Worm (Caenorhabditis elegans) whole organism, L4 larva: ENCODE data around the gene K09A9.8.

Experiments
- F37D6.2 ChIP-seq: sonication (generic microtip); optimal IDR thresholded peaks from 2 replicates; lab custom pipeline; 2016; ENCODE audit warnings: mild to moderate bottlenecking, missing genetic modification characterization, missing compliant biosample characterization
- T26A8.4 ChIP-seq: fragments of 200-800 bp; sonication (Bioruptor generic); IDR thresholded peaks from 2 replicates; pipeline ENCODE4 v1.3.6; 2022; ENCODE audit warnings: missing genetic modification characterization, missing compliant biosample characterization
- Y105C5A.15 ChIP-seq: fragments of 200-800 bp; sonication (Bioruptor generic); IDR thresholded peaks from 2 replicates; pipeline ENCODE4 v1.3.6; 2022; ENCODE audit warnings: missing genetic modification characterization, missing compliant biosample characterization
- ZK337.2 ChIP-seq: fragments of 200-800 bp; sonication (Bioruptor generic); IDR thresholded peaks from 2 replicates; pipeline ENCODE4 v1.3.6; 2022; ENCODE audit warnings: missing genetic modification reagents, missing genetic modification characterization, missing compliant biosample characterization
- aha-1 ChIP-seq: fragments of 150-350 bp; peaks from one replicate; lab custom pipeline; 2014; ENCODE audit warnings: missing biosample characterization, missing genetic modification characterization
- attf-4 ChIP-seq: sonication (generic microtip); optimal IDR thresholded peaks from 3 replicates; lab custom pipeline; 2017; ENCODE audit warnings: missing biosample characterization, missing genetic modification characterization
- ceh-82 ChIP-seq: sonication (generic microtip); optimal IDR thresholded peaks from 2 replicates; lab custom pipeline; 2017; ENCODE audit warnings: missing biosample characterization, missing genetic modification characterization
- daf-12 ChIP-seq: fragments of 150-350 bp; optimal IDR thresholded peaks from 2 replicates; lab custom pipeline; 2014; ENCODE audit warnings: missing biosample characterization, missing genetic modification reagents, missing genetic modification characterization
- daf-16 ChIP-seq, 3 experiments: sonication (generic microtip); optimal IDR thresholded peaks; 2 replicates each; lab custom pipeline; 2016 to 2017; ENCODE audit warnings: missing genetic modification characterization in 3 of 3, missing genetic modification reagents in 3 of 3, mild to moderate bottlenecking in 2 of 3, missing compliant biosample characterization in 2 of 3, missing biosample characterization in 1 of 3, moderate library complexity in 1 of 3
- daf-8 ChIP-seq: fragments of 200-800 bp; sonication (Bioruptor generic); IDR thresholded peaks from 2 replicates; pipeline ENCODE4 v1.3.6; 2022; ENCODE audit warnings: missing genetic modification characterization, missing compliant biosample characterization
- duxl-1 ChIP-seq: sonication (generic microtip); optimal IDR thresholded peaks from 2 replicates; lab custom pipeline; 2016; ENCODE audit warnings: mild to moderate bottlenecking, missing genetic modification characterization, moderate library complexity, missing compliant biosample characterization; ENCODE audit not compliant: poor library complexity
- hlh-30 ChIP-seq: sonication (generic microtip); optimal IDR thresholded peaks from 2 replicates; lab custom pipeline; 2017; ENCODE audit warnings: antibody characterized with exemption, mild to moderate bottlenecking, missing genetic modification characterization, missing compliant biosample characterization; ENCODE audit not compliant: insufficient read depth
- hmg-1.1 ChIP-seq: fragments of 200-800 bp; sonication (Bioruptor generic); IDR thresholded peaks from 2 replicates; pipeline ENCODE4 v1.3.6; 2022; ENCODE audit warnings: missing genetic modification reagents, missing genetic modification characterization, missing compliant biosample characterization
- jun-1 ChIP-seq: fragments of 150-350 bp; optimal IDR thresholded peaks from 2 replicates; lab custom pipeline; 2014; ENCODE audit warnings: missing biosample characterization, missing genetic modification reagents, missing genetic modification characterization
- lin-1 ChIP-seq: fragments of 200-800 bp; sonication (Bioruptor generic); IDR thresholded peaks from 2 replicates; pipeline ENCODE4 v1.3.6; 2022; ENCODE audit warnings: missing genetic modification reagents, missing genetic modification characterization, missing compliant biosample characterization
- lin-38 ChIP-seq: fragments of 200-800 bp; sonication (Bioruptor generic); IDR thresholded peaks from 2 replicates; pipeline ENCODE4 v1.3.6; 2022; ENCODE audit warnings: missing genetic modification reagents, missing genetic modification characterization, missing compliant biosample characterization
- mes-2 ChIP-seq: sonication (generic microtip); optimal IDR thresholded peaks from 2 replicates; lab custom pipeline; 2016; ENCODE audit warnings: missing genotype, mild to moderate bottlenecking, missing genetic modification characterization, missing compliant biosample characterization; ENCODE audit not compliant: poor library complexity, severe bottlenecking
- mxl-3 ChIP-seq: fragments of 200-800 bp; sonication (Bioruptor generic); optimal IDR thresholded peaks from 2 replicates; lab custom pipeline; 2018; ENCODE audit warnings: mild to moderate bottlenecking, missing genetic modification characterization, missing compliant biosample characterization
- nhr-102 ChIP-seq: sonication (generic microtip); optimal IDR thresholded peaks from 2 replicates; lab custom pipeline; 2016; ENCODE audit warnings: mild to moderate bottlenecking, missing genetic modification characterization, moderate library complexity, missing compliant biosample characterization
- nhr-237 ChIP-seq: sonication (generic microtip); optimal IDR thresholded peaks from 2 replicates; lab custom pipeline; 2017; ENCODE audit warnings: missing biosample characterization, missing genetic modification characterization
- nhr-28 ChIP-seq: fragments of 150-350 bp; optimal IDR thresholded peaks from 2 replicates; lab custom pipeline; 2014; ENCODE audit warnings: missing biosample characterization, missing genetic modification characterization
- nhr-41 ChIP-seq: fragments of 200-800 bp; sonication (Bioruptor generic); IDR thresholded peaks from 2 replicates; pipeline ENCODE4 v1.3.6; 2022; ENCODE audit warnings: missing genetic modification reagents, missing genetic modification characterization, missing compliant biosample characterization
- nhr-76 ChIP-seq: fragments of 150-350 bp; optimal IDR thresholded peaks from 2 replicates; lab custom pipeline; 2014; ENCODE audit warnings: missing biosample characterization, missing genetic modification characterization
- saeg-2 ChIP-seq: fragments of 200-800 bp; sonication (Bioruptor generic); IDR thresholded peaks from 2 replicates; pipeline ENCODE4 v1.3.6; 2022; ENCODE audit warnings: missing genetic modification reagents, missing genetic modification characterization, missing compliant biosample characterization
- set-16 ChIP-seq: fragments of 200-800 bp; sonication (Bioruptor generic); IDR thresholded peaks from 2 replicates; pipeline ENCODE4 v1.3.6; 2022; ENCODE audit warnings: missing genetic modification reagents, missing genetic modification characterization, missing compliant biosample characterization
- skn-1 ChIP-seq: fragments of 150-350 bp; optimal IDR thresholded peaks from 2 replicates; lab custom pipeline; 2014; ENCODE audit warnings: missing biosample characterization, missing genetic modification characterization
- spr-1 ChIP-seq: sonication (generic microtip); optimal IDR thresholded peaks from 2 replicates; lab custom pipeline; 2016; ENCODE audit warnings: mild to moderate bottlenecking, missing genetic modification characterization, missing compliant biosample characterization
- spr-3 ChIP-seq: fragments of 200-800 bp; sonication (Bioruptor generic); optimal IDR thresholded peaks from 2 replicates; lab custom pipeline; 2018; ENCODE audit warnings: mild to moderate bottlenecking, missing genetic modification characterization, missing compliant biosample characterization
- unc-130 ChIP-seq: sonication (generic microtip); optimal IDR thresholded peaks from 2 replicates; lab custom pipeline; 2016; ENCODE audit warnings: missing genetic modification reagents, missing genetic modification characterization, missing compliant biosample characterization
- unc-62 ChIP-seq, 3 experiments: fragments of 150-350 bp in 1 of 3; sonication (generic microtip); optimal IDR thresholded peaks in 2 of 3; peaks in 1 of 3; 1 replicate in 1 of 3; 2 replicates in 2 of 3; lab custom pipeline; 2014 to 2017; ENCODE audit warnings: missing biosample characterization in 3 of 3, missing genetic modification characterization in 3 of 3, missing genetic modification reagents in 3 of 3, missing genotype in 1 of 3
- vab-7 ChIP-seq: fragments of 200-800 bp; sonication (Bioruptor generic); IDR thresholded peaks from 2 replicates; pipeline ENCODE4 v1.3.6; 2022; ENCODE audit warnings: missing genetic modification reagents, missing genetic modification characterization, missing compliant biosample characterization
- zip-2 ChIP-seq: fragments of 150-350 bp; optimal IDR thresholded peaks from 2 replicates; lab custom pipeline; 2014; ENCODE audit warnings: missing biosample characterization, missing genetic modification characterization

The K09A9.8 gene

ce11 chrX:15594019-15594418 lies 3.0 kb downstream of the K09A9.8 start:
- TF ChIP-seq lin-1 (GFP tag; lab: Robert Waterston, UW) (no peak), ceh-82 (tag; lab: Kevin White, UChicago) (no peak), hmg-1.1 (GFP tag; lab: Robert Waterston, UW) (no peak), nhr-41 (GFP tag; lab: Robert Waterston, UW) (no peak), T26A8.4 (GFP tag; lab: Robert Waterston, UW) (no peak), aha-1 (tag; lab: Kevin White, UChicago) (peak; percentile 11), spr-3 (GFP tag; lab: Kevin White, UChicago) (no peak), attf-4 (tag; lab: Kevin White, UChicago) (no peak), zip-2 (tag; lab: Kevin White, UChicago) (no peak), set-16 (GFP tag; lab: Robert Waterston, UW) (peak; percentile 70)

- TF ChIP-seq aha-1 (tag; lab: Kevin White, UChicago) (peak; percentile 80), hmg-1.1 (GFP tag; lab: Robert Waterston, UW) (no peak), ZK337.2 (GFP tag; lab: Robert Waterston, UW) (no peak), nhr-76 (tag; lab: Kevin White, UChicago) (no peak), unc-62 (GFP tag; optimal IDR thresholded peaks at IDR 0.05 in 1 of 2; lab: Kevin White, UChicago) (peak in 1 of 2 experiments; percentile 62), unc-62 (tag; optimal IDR thresholded peaks at IDR 0.05; lab: Kevin White, UChicago) (no peak)
Observed at ce11 chrX:15593366-15593765, 3.6 kb downstream of the K09A9.8 start.

- TF ChIP-seq skn-1 (no peak), aha-1 (tag; lab: Kevin White, UChicago) (peak; percentile 21), zip-2 (tag; lab: Kevin White, UChicago) (no peak), F37D6.2 (tag; lab: Kevin White, UChicago) (no peak), saeg-2 (GFP tag; lab: Robert Waterston, UW) (no peak)
Observed at ce11 chrX:15591068-15591467, 5.9 kb downstream of the K09A9.8 start, which contains the start of gene usp-33. usp-33 (plus strand) TSS chrX:15591368.

ce11 chrX:15590347-15590928 lies 6.5 kb downstream of the K09A9.8 start, which contains the start of gene gas-1:
gas-1 (minus strand) TSS chrX:15590397.
- TF ChIP-seq daf-16 (GFP tag; optimal IDR thresholded peaks at IDR 0.05; lab: Kevin White, UChicago) (no peak), daf-16 (tag; optimal IDR thresholded peaks at IDR 0.05; lab: Kevin White, UChicago) (peak; percentile 55), daf-12 (no peak), mes-2 (peak; percentile 49), aha-1 (tag; lab: Kevin White, UChicago) (peak; percentile 28), lin-38 (GFP tag; lab: Robert Waterston, UW) (no peak), hlh-30 (peak; percentile 39)

- peak; percentile 42; the same call in 1 of the 2 replicates for TF ChIP-seq set-16 (GFP tag; lab: Robert Waterston, UW)
- no peak for TF ChIP-seq Y105C5A.15 (GFP tag; lab: Robert Waterston, UW)
Observed at ce11 chrX:15586192-15586591, 10.8 kb downstream of the K09A9.8 start.

- TF ChIP-seq nhr-28 (tag; lab: Kevin White, UChicago): no peak
- TF ChIP-seq jun-1 (tag; lab: Kevin White, UChicago): no peak
- no peak for TF ChIP-seq unc-130
- no peak for TF ChIP-seq nhr-237 (tag; lab: Kevin White, UChicago)
- TF ChIP-seq nhr-102 (tag; lab: Kevin White, UChicago): no peak
- TF ChIP-seq mxl-3 (GFP tag; lab: Kevin White, UChicago): no peak
- TF ChIP-seq duxl-1 (tag; lab: Kevin White, UChicago): no peak
- TF ChIP-seq vab-7 (GFP tag; lab: Robert Waterston, UW): no peak
- no peak for TF ChIP-seq ZK337.2 (GFP tag; lab: Robert Waterston, UW)
- no peak for TF ChIP-seq daf-8 (GFP tag; lab: Robert Waterston, UW)
- no peak for TF ChIP-seq spr-1 (tag; lab: Kevin White, UChicago)
Observed at ce11 chrX:15585144-15585543, 11.8 kb downstream of the K09A9.8 start.
